Worm (Caenorhabditis elegans) whole organism, L3 larva: ENCODE results near the gene srh-154.
"Not testable (repeated sequence)": the region's sequence is repeated elsewhere in the genome, so short reads cannot be mapped to it uniquely, and the experiment has no call there.

Experiments
- R02D3.7 ChIP-seq: fragments of 150-350 bp; optimal IDR thresholded peaks from 2 replicates; lab custom pipeline; 2014; ENCODE audit warnings: missing biosample characterization, missing genetic modification characterization
- aly-2 ChIP-seq: fragments of 150-350 bp; optimal IDR thresholded peaks from 2 replicates; lab custom pipeline; 2014; ENCODE audit warnings: missing biosample characterization, missing genetic modification characterization
- ama-1 ChIP-seq: fragments of 150-350 bp; optimal IDR thresholded peaks from 2 replicates; lab custom pipeline; 2018
- ceh-82 ChIP-seq: fragments of 150-350 bp; optimal IDR thresholded peaks from 2 replicates; lab custom pipeline; 2014; ENCODE audit warnings: missing biosample characterization, missing genetic modification characterization
- ceh-9 ChIP-seq: sonication (generic microtip); optimal IDR thresholded peaks from 2 replicates; lab custom pipeline; 2018; ENCODE audit warnings: missing biosample characterization, missing genetic modification characterization
- daf-12 ChIP-seq: fragments of 150-350 bp; optimal IDR thresholded peaks from 2 replicates; lab custom pipeline; 2014; ENCODE audit warnings: missing biosample characterization, missing genetic modification reagents, missing genetic modification characterization
- egl-27 ChIP-seq: sonication (generic microtip); optimal IDR thresholded peaks from 4 replicates; lab custom pipeline; 2017; ENCODE audit warnings: missing biosample characterization, missing genetic modification reagents, missing genetic modification characterization
- egl-5 ChIP-seq: fragments of 150-350 bp; optimal IDR thresholded peaks from 2 replicates; lab custom pipeline; 2017; ENCODE audit warnings: missing biosample characterization, missing genetic modification reagents, missing genetic modification characterization, inconsistent platforms
- elt-1 ChIP-seq: fragments of 150-350 bp; optimal IDR thresholded peaks from 2 replicates; lab custom pipeline; 2014; ENCODE audit warnings: missing biosample characterization, missing genetic modification characterization
- elt-2 ChIP-seq: sonication (generic microtip); optimal IDR thresholded peaks from 2 replicates; lab custom pipeline; 2016; ENCODE audit warnings: missing genetic modification reagents, mild to moderate bottlenecking, missing genetic modification characterization, missing compliant biosample characterization
- fkh-10 ChIP-seq: sonication (generic microtip); optimal IDR thresholded peaks from 2 replicates; lab custom pipeline; 2017; ENCODE audit warnings: missing biosample characterization, missing genetic modification reagents, missing genetic modification characterization
- fkh-2 ChIP-seq: fragments of 150-350 bp; optimal IDR thresholded peaks from 2 replicates; lab custom pipeline; 2014; ENCODE audit warnings: missing biosample characterization, missing genetic modification reagents, missing genetic modification characterization
- hmg-11 ChIP-seq: sonication (generic microtip); optimal IDR thresholded peaks from 2 replicates; lab custom pipeline; 2016; ENCODE audit warnings: missing genetic modification characterization, missing compliant biosample characterization
- lin-39 ChIP-seq: fragments of 150-350 bp; optimal IDR thresholded peaks from 2 replicates; lab custom pipeline; 2018; ENCODE audit warnings: missing biosample characterization, missing genetic modification reagents, missing genetic modification characterization
- mdl-1 ChIP-seq: fragments of 150-350 bp; optimal IDR thresholded peaks from 2 replicates; lab custom pipeline; 2014; ENCODE audit warnings: missing biosample characterization, missing genetic modification characterization
- nfya-1 ChIP-seq: sonication (generic microtip); optimal IDR thresholded peaks from 2 replicates; lab custom pipeline; 2017; ENCODE audit warnings: missing genetic modification characterization, mild to moderate bottlenecking, missing compliant biosample characterization, antibody characterized with exemption, moderate library complexity; ENCODE audit not compliant: insufficient read depth
- nhr-237 ChIP-seq: fragments of 150-350 bp; optimal IDR thresholded peaks from 2 replicates; lab custom pipeline; 2014; ENCODE audit warnings: missing biosample characterization, missing genetic modification characterization
- nhr-28 ChIP-seq: fragments of 150-350 bp; optimal IDR thresholded peaks from 2 replicates; lab custom pipeline; 2014; ENCODE audit warnings: missing biosample characterization, missing genetic modification characterization
- nhr-43 ChIP-seq: sonication (generic microtip); optimal IDR thresholded peaks from 2 replicates; lab custom pipeline; 2016; ENCODE audit warnings: mild to moderate bottlenecking, missing genetic modification characterization, missing compliant biosample characterization; ENCODE audit not compliant: poor library complexity, severe bottlenecking
- nhr-67 ChIP-seq: fragments of 150-350 bp; optimal IDR thresholded peaks from 2 replicates; lab custom pipeline; 2014; ENCODE audit warnings: missing biosample characterization, missing genetic modification characterization
- nhr-76 ChIP-seq: fragments of 150-350 bp; sonication (generic microtip); optimal IDR thresholded peaks from 5 replicates; lab custom pipeline; 2014; ENCODE audit warnings: missing biosample characterization, missing genetic modification characterization
- nhr-77 ChIP-seq: fragments of 150-350 bp; optimal IDR thresholded peaks from 2 replicates; lab custom pipeline; 2014; ENCODE audit warnings: missing biosample characterization, missing genetic modification characterization
- pqm-1 ChIP-seq: fragments of 150-350 bp; optimal IDR thresholded peaks from 2 replicates; lab custom pipeline; 2017; ENCODE audit warnings: missing biosample characterization, missing genetic modification characterization, inconsistent platforms
- skn-1 ChIP-seq: fragments of 150-350 bp; optimal IDR thresholded peaks from 2 replicates; lab custom pipeline; 2014; ENCODE audit warnings: missing biosample characterization, missing genetic modification characterization
- snpc-4 ChIP-seq: fragments of 150-350 bp; optimal IDR thresholded peaks from 2 replicates; lab custom pipeline; 2014; ENCODE audit warnings: missing biosample characterization, missing genetic modification characterization
- unc-62 ChIP-seq: fragments of 150-350 bp; sonication (generic microtip); optimal IDR thresholded peaks from 4 replicates; lab custom pipeline; 2014; ENCODE audit warnings: missing biosample characterization, missing genetic modification reagents, missing genetic modification characterization
- ztf-11 ChIP-seq: fragments of 150-350 bp; optimal IDR thresholded peaks from 2 replicates; lab custom pipeline; 2014; ENCODE audit warnings: missing biosample characterization, missing genetic modification characterization

The srh-154 gene

ce11 chrV:17456197-17456596 is 16.7 kb downstream of the srh-154 start, which contains the start of gene srh-203:
srh-203 (minus strand) TSS chrV:17456297.
- not testable (repeated sequence) for TF ChIP-seq egl-5 (tag; lab: Kevin White, UChicago); nhr-237; mdl-1 (tag; lab: Kevin White, UChicago)

- TF ChIP-seq R02D3.7 (tag; lab: Kevin White, UChicago): no peak
- no peak for TF ChIP-seq daf-12
- no peak for TF ChIP-seq hmg-11 (tag; lab: Kevin White, UChicago)
- no peak for TF ChIP-seq snpc-4 (tag; lab: Kevin White, UChicago)
- no peak for TF ChIP-seq fkh-10 (GFP tag; lab: Kevin White, UChicago)
- no peak for TF ChIP-seq ama-1
- TF ChIP-seq unc-62 (GFP tag; lab: Kevin White, UChicago): no peak
- no peak for TF ChIP-seq nhr-67 (tag; lab: Kevin White, UChicago)
- no peak for TF ChIP-seq ceh-82 (tag; lab: Kevin White, UChicago)
- TF ChIP-seq nfya-1 (tag; lab: Kevin White, UChicago): no peak
- no peak for TF ChIP-seq aly-2 (tag; lab: Kevin White, UChicago)
- TF ChIP-seq, all 47 proteins: peak for 0
Measured at ce11 chrV:17458069-17458468, 18.6 kb downstream of the srh-154 start, which contains the start of gene str-200. str-200 (minus strand) TSS chrV:17458169.

- TF ChIP-seq nhr-77 (tag; lab: Kevin White, UChicago) (no peak), skn-1 (tag; lab: Kevin White, UChicago) (no peak)
- TF ChIP-seq, all 47 proteins: peak for 0
Measured at ce11 chrV:17460061-17460460, 20.6 kb downstream of the srh-154 start, which contains the start of gene srz-48. srz-48 (minus strand) TSS chrV:17460161.

- not testable (repeated sequence) for TF ChIP-seq elt-1, nhr-28, nhr-76 (tag; lab: Kevin White, UChicago)
Measured at ce11 chrV:17464278-17464677, 24.8 kb downstream of the srh-154 start, which contains the start of gene F20E11.7. F20E11.7 (plus strand) TSS chrV:17464578.

- no peak for TF ChIP-seq ceh-9 (tag; lab: Kevin White, UChicago)
- no peak for TF ChIP-seq skn-1 (tag; lab: Kevin White, UChicago)
- TF ChIP-seq nhr-67 (tag; lab: Kevin White, UChicago): no peak
- no peak for TF ChIP-seq lin-39 (tag; lab: Kevin White, UChicago)
- TF ChIP-seq snpc-4 (tag; lab: Kevin White, UChicago): no peak
- TF ChIP-seq fkh-2 (tag; lab: Kevin White, UChicago): no peak
- no peak for TF ChIP-seq elt-2 (tag; lab: Kevin White, UChicago)
- TF ChIP-seq hmg-11 (tag; lab: Kevin White, UChicago): no peak
- no peak for TF ChIP-seq elt-1 (tag; lab: Kevin White, UChicago)
- TF ChIP-seq nhr-43 (tag; lab: Kevin White, UChicago): no peak
Measured at ce11 chrV:17466751-17467150, 27.2 kb downstream of the srh-154 start, which contains the start of gene srw-72. srw-72 (plus strand) TSS chrV:17467051.

ce11 chrV:17467881-17468280 is 28.4 kb downstream of the srh-154 start:
- TF ChIP-seq snpc-4 (tag; lab: Kevin White, UChicago) (no peak), egl-27 (tag; lab: Kevin White, UChicago) (no peak)
- TF ChIP-seq, all 47 proteins: peak for 0

ce11 chrV:17469180-17469579 is 29.7 kb downstream of the srh-154 start, which contains the start of gene F20E11.17:
F20E11.17 (minus strand) TSS chrV:17469280.
- TF ChIP-seq ceh-9 (tag; lab: Kevin White, UChicago): no peak
- TF ChIP-seq ztf-11 (tag; lab: Kevin White, UChicago): no peak
- TF ChIP-seq elt-1 (tag; lab: Kevin White, UChicago): no peak
- TF ChIP-seq ama-1: no peak
- no peak for TF ChIP-seq nhr-76 (tag; lab: Kevin White, UChicago)
- TF ChIP-seq elt-2 (tag; lab: Kevin White, UChicago): no peak
- no peak for TF ChIP-seq pqm-1 (tag; lab: Kevin White, UChicago)
- no peak for TF ChIP-seq unc-62 (GFP tag; lab: Kevin White, UChicago)
